Worm (Caenorhabditis elegans) whole organism, L2 larva: ENCODE measurements around the gene lit-1.

Source experiments
- C34F6.9 ChIP-seq: fragments of 150-350 bp; optimal IDR thresholded peaks from 2 replicates; lab custom pipeline; 2014; ENCODE audit warnings: missing biosample characterization, missing genetic modification characterization
- R02D3.7 ChIP-seq: fragments of 150-350 bp; optimal IDR thresholded peaks from 2 replicates; lab custom pipeline; 2014; ENCODE audit warnings: missing biosample characterization, missing genetic modification characterization
- ZK546.5 ChIP-seq: sonication (generic microtip); optimal IDR thresholded peaks from 2 replicates; lab custom pipeline; 2017; ENCODE audit warnings: missing biosample characterization, missing genetic modification characterization
- alr-1 ChIP-seq: fragments of 150-350 bp; optimal IDR thresholded peaks from 2 replicates; lab custom pipeline; 2014; ENCODE audit warnings: missing biosample characterization, missing genetic modification characterization
- aly-2 ChIP-seq: fragments of 150-350 bp; optimal IDR thresholded peaks from 2 replicates; lab custom pipeline; 2014; ENCODE audit warnings: missing biosample characterization, missing genetic modification characterization
- ama-1 ChIP-seq: fragments of 150-350 bp; optimal IDR thresholded peaks from 2 replicates; lab custom pipeline; 2018; ENCODE audit warnings: inconsistent platforms
- blmp-1 ChIP-seq: sonication (generic microtip); optimal IDR thresholded peaks from 2 replicates; lab custom pipeline; 2017; ENCODE audit warnings: missing genetic modification characterization, mild to moderate bottlenecking, missing compliant biosample characterization, antibody characterized with exemption, moderate library complexity; ENCODE audit not compliant: insufficient read depth
- ceh-16 ChIP-seq: fragments of 150-350 bp; optimal IDR thresholded peaks from 2 replicates; lab custom pipeline; 2014; ENCODE audit warnings: missing biosample characterization, missing genetic modification characterization
- crh-2 ChIP-seq: sonication (generic microtip); optimal IDR thresholded peaks from 2 replicates; lab custom pipeline; 2017; ENCODE audit warnings: missing biosample characterization, missing genetic modification characterization
- egl-27 ChIP-seq: sonication (generic microtip); optimal IDR thresholded peaks from 3 replicates; lab custom pipeline; 2017; ENCODE audit warnings: missing biosample characterization, missing genetic modification reagents, missing genetic modification characterization
- elt-3 ChIP-seq: sonication (generic microtip); optimal IDR thresholded peaks from 2 replicates; lab custom pipeline; 2017; ENCODE audit warnings: missing biosample characterization, missing genetic modification characterization
- fos-1 ChIP-seq: fragments of 150-350 bp; optimal IDR thresholded peaks from 2 replicates; lab custom pipeline; 2014; ENCODE audit warnings: missing biosample characterization, missing genetic modification characterization
- lin-11 ChIP-seq: fragments of 150-350 bp; sonication (generic microtip); optimal IDR thresholded peaks from 2 replicates; lab custom pipeline; 2014; ENCODE audit warnings: missing biosample characterization, missing genetic modification characterization, inconsistent platforms, mixed read lengths
- lin-39 ChIP-seq: fragments of 150-350 bp; optimal IDR thresholded peaks from 2 replicates; lab custom pipeline; 2014; ENCODE audit warnings: missing biosample characterization, missing genetic modification reagents, missing genetic modification characterization
- lsy-2 ChIP-seq, 2 experiments: fragments of 150-350 bp in 1 of 2; sonication (generic microtip) in 1 of 2; optimal IDR thresholded peaks; 2 replicates each; lab custom pipeline; 2014 to 2017; ENCODE audit warnings: missing biosample characterization in 2 of 2, missing genetic modification characterization in 2 of 2
- mab-5 ChIP-seq: fragments of 150-350 bp; optimal IDR thresholded peaks from 2 replicates; lab custom pipeline; 2014; ENCODE audit warnings: missing biosample characterization, missing genetic modification characterization
- mbf-1 ChIP-seq: sonication (generic microtip); optimal IDR thresholded peaks from 2 replicates; lab custom pipeline; 2017; ENCODE audit warnings: missing biosample characterization, missing genetic modification characterization
- nhr-11 ChIP-seq: fragments of 150-350 bp; optimal IDR thresholded peaks from 2 replicates; lab custom pipeline; 2014; ENCODE audit warnings: missing biosample characterization, missing genetic modification characterization
- nhr-12 ChIP-seq: fragments of 150-350 bp; optimal IDR thresholded peaks from 2 replicates; lab custom pipeline; 2014; ENCODE audit warnings: missing biosample characterization, missing genetic modification characterization
- nhr-129 ChIP-seq: fragments of 150-350 bp; optimal IDR thresholded peaks from 2 replicates; lab custom pipeline; 2014; ENCODE audit warnings: missing biosample characterization, missing genetic modification characterization
- nhr-237 ChIP-seq: fragments of 150-350 bp; optimal IDR thresholded peaks from 2 replicates; lab custom pipeline; 2014; ENCODE audit warnings: missing biosample characterization, missing genetic modification characterization
- nhr-25 ChIP-seq: fragments of 150-350 bp; sonication (generic microtip); optimal IDR thresholded peaks from 3 replicates; lab custom pipeline; 2014; ENCODE audit warnings: missing biosample characterization, missing genetic modification characterization
- nhr-6 ChIP-seq: fragments of 150-350 bp; optimal IDR thresholded peaks from 2 replicates; lab custom pipeline; 2014; ENCODE audit warnings: missing biosample characterization, missing genetic modification characterization
- nhr-77 ChIP-seq: fragments of 150-350 bp; optimal IDR thresholded peaks from 2 replicates; lab custom pipeline; 2014; ENCODE audit warnings: missing biosample characterization, missing genetic modification characterization
- sem-4 ChIP-seq: fragments of 150-350 bp; optimal IDR thresholded peaks from 2 replicates; lab custom pipeline; 2014; ENCODE audit warnings: missing biosample characterization, missing genetic modification reagents, missing genetic modification characterization
- skn-1 ChIP-seq: sonication (generic microtip); optimal IDR thresholded peaks from 2 replicates; lab custom pipeline; 2017; ENCODE audit warnings: missing biosample characterization, missing genetic modification characterization
- sma-9 ChIP-seq, 2 experiments: fragments of 150-350 bp in 1 of 2; sonication (generic microtip) in 1 of 2; optimal IDR thresholded peaks; 2 replicates each; lab custom pipeline; 2014 to 2016; ENCODE audit warnings: missing genetic modification characterization in 2 of 2, mild to moderate bottlenecking in 1 of 2, missing biosample characterization in 1 of 2, missing compliant biosample characterization in 1 of 2, missing genetic modification reagents in 1 of 2, moderate library complexity in 1 of 2
- snpc-4 ChIP-seq: fragments of 150-350 bp; optimal IDR thresholded peaks from 2 replicates; lab custom pipeline; 2014; ENCODE audit warnings: missing biosample characterization, missing genetic modification characterization
- zag-1 ChIP-seq: fragments of 150-350 bp; optimal IDR thresholded peaks from 2 replicates; lab custom pipeline; 2014; ENCODE audit warnings: missing biosample characterization, missing genetic modification characterization
- ztf-1 ChIP-seq: fragments of 200-800 bp; sonication (Bioruptor generic); conservative IDR thresholded peaks from 2 replicates; pipeline ENCODE4 v1.3.6; 2022; ENCODE audit warnings: missing genetic modification characterization, missing compliant biosample characterization
- ztf-11 ChIP-seq: sonication (generic microtip); optimal IDR thresholded peaks from 2 replicates; lab custom pipeline; 2017; ENCODE audit warnings: missing biosample characterization, missing genetic modification characterization
- ztf-4 ChIP-seq: fragments of 150-350 bp; optimal IDR thresholded peaks from 2 replicates; lab custom pipeline; 2014; ENCODE audit warnings: missing biosample characterization, missing genetic modification characterization

Gene lit-1

ce11 chrIII:13682019-13682418 lies 19.8 kb upstream of the lit-1 start:
- TF ChIP-seq lin-11 (no peak), fos-1 (tag; lab: Kevin White, UChicago) (no peak), nhr-11 (no peak), ztf-1 (GFP tag; lab: Robert Waterston, UW) (no peak), skn-1 (tag; lab: Kevin White, UChicago) (no peak), lin-39 (tag; lab: Kevin White, UChicago) (no peak), nhr-12 (tag; lab: Kevin White, UChicago) (no peak), ztf-11 (tag; lab: Kevin White, UChicago) (no peak), aly-2 (tag; lab: Kevin White, UChicago) (no peak)

- TF ChIP-seq nhr-129 (tag; lab: Kevin White, UChicago) = no peak
- no peak for TF ChIP-seq lin-11
- TF ChIP-seq ama-1 (lab: Kevin White, UChicago) = no peak
- no peak for TF ChIP-seq mbf-1 (tag; lab: Kevin White, UChicago)
- TF ChIP-seq ZK546.5 (tag; lab: Kevin White, UChicago) = no peak
- TF ChIP-seq egl-27 = no peak
- no peak for TF ChIP-seq ztf-4
- TF ChIP-seq ceh-16 (tag; lab: Kevin White, UChicago) = no peak
- TF ChIP-seq snpc-4 (tag; lab: Kevin White, UChicago) = no peak
Observed at ce11 chrIII:13683275-13683674, 18.5 kb upstream of the lit-1 start.

- TF ChIP-seq zag-1 (no peak), ceh-16 (tag; lab: Kevin White, UChicago) (no peak), crh-2 (tag; lab: Kevin White, UChicago) (no peak)
- TF ChIP-seq, all 48 proteins: peak for 0
Observed at ce11 chrIII:13684236-13684635, 17.6 kb upstream of the lit-1 start.

ce11 chrIII:13686309-13686708 lies 15.5 kb upstream of the lit-1 start, which contains the start of gene dyf-2:
TSS of gene dyf-2 (minus strand) at chrIII:13686445.
- TF ChIP-seq lsy-2 (tag; optimal IDR thresholded peaks at IDR 0.05; lab: Kevin White, UChicago) (no peak), lin-11 (no peak), sma-9 (GFP tag; optimal IDR thresholded peaks at IDR 0.05; lab: Kevin White, UChicago) (no peak), sma-9 (tag; optimal IDR thresholded peaks at IDR 0.05; lab: Kevin White, UChicago) (no peak), ZK546.5 (tag; lab: Kevin White, UChicago) (no peak), aly-2 (tag; lab: Kevin White, UChicago) (no peak), ztf-11 (tag; lab: Kevin White, UChicago) (no peak), mab-5 (no peak), nhr-237 (no peak), sem-4 (tag; lab: Kevin White, UChicago) (no peak), nhr-11 (no peak), egl-27 (no peak), nhr-25 (tag; lab: Kevin White, UChicago) (no peak), nhr-6 (tag; lab: Kevin White, UChicago) (no peak), zag-1 (no peak)

- peak; percentile 32 for TF ChIP-seq nhr-129 (tag; lab: Kevin White, UChicago)
- TF ChIP-seq elt-3 (tag; lab: Kevin White, UChicago) = no peak
- TF ChIP-seq nhr-77 (tag; lab: Kevin White, UChicago) = no peak
- TF ChIP-seq C34F6.9 (tag; lab: Kevin White, UChicago) = peak; percentile 46
- TF ChIP-seq zag-1 = no peak
- peak in 1 of 2 experiments; percentile 34 for TF ChIP-seq lsy-2 (tag; optimal IDR thresholded peaks at IDR 0.05; lab: Kevin White, UChicago)
Observed at ce11 chrIII:13687211-13687610, 14.6 kb upstream of the lit-1 start, which contains the start of gene cul-2. TSS of gene cul-2 (plus strand) at chrIII:13687269.

ce11 chrIII:13692555-13692954 lies 9.2 kb upstream of the lit-1 start, which contains the start of gene cyn-2:
TSS of gene cyn-2 (plus strand) at chrIII:13692668.
- no peak for TF ChIP-seq ceh-16 (tag; lab: Kevin White, UChicago)
- TF ChIP-seq nhr-77 (tag; lab: Kevin White, UChicago) = no peak
- TF ChIP-seq nhr-237 = no peak
- TF ChIP-seq alr-1 (tag; lab: Kevin White, UChicago) = no peak
- no peak for TF ChIP-seq R02D3.7 (tag; lab: Kevin White, UChicago)
- no peak for TF ChIP-seq ZK546.5 (tag; lab: Kevin White, UChicago)
- TF ChIP-seq blmp-1 (tag; lab: Kevin White, UChicago) = no peak
- TF ChIP-seq C34F6.9 (tag; lab: Kevin White, UChicago) = no peak
